Worm (Caenorhabditis elegans) whole organism, L1 larva: ENCODE measurements around the gene C17H11.5.
A peak's percentile ranks its signal among the peaks of the same experiment; 100 is the strongest.

ENCODE experiments used
- C04F5.9 ChIP-seq: sonication (generic microtip); optimal IDR thresholded peaks from 2 replicates; lab custom pipeline; 2016; ENCODE audit warnings: missing genetic modification characterization, missing compliant biosample characterization
- C16A3.4 ChIP-seq: fragments of 150-350 bp; optimal IDR thresholded peaks from 2 replicates; lab custom pipeline; 2014; ENCODE audit warnings: missing biosample characterization, missing genetic modification characterization
- C34B4.2 ChIP-seq: sonication (generic microtip); optimal IDR thresholded peaks from 2 replicates; lab custom pipeline; 2017; ENCODE audit warnings: mild to moderate bottlenecking, missing genetic modification characterization, missing compliant biosample characterization
- Y116A8C.19 ChIP-seq: sonication (generic microtip); optimal IDR thresholded peaks from 2 replicates; lab custom pipeline; 2016; ENCODE audit warnings: missing compliant biosample characterization, missing genetic modification characterization, borderline replicate concordance
- aha-1 ChIP-seq: fragments of 150-350 bp; optimal IDR thresholded peaks from 2 replicates; lab custom pipeline; 2014; ENCODE audit warnings: missing biosample characterization, missing genetic modification characterization
- alr-1 ChIP-seq: fragments of 200-800 bp; sonication (Bioruptor generic); optimal IDR thresholded peaks from 2 replicates; lab custom pipeline; 2018; ENCODE audit warnings: borderline replicate concordance, mild to moderate bottlenecking, missing genetic modification characterization, missing compliant biosample characterization
- aly-2 ChIP-seq: fragments of 150-350 bp; optimal IDR thresholded peaks from 2 replicates; lab custom pipeline; 2014; ENCODE audit warnings: missing biosample characterization, missing genetic modification characterization
- ceh-63 ChIP-seq: fragments of 200-800 bp; sonication (Bioruptor generic); optimal IDR thresholded peaks from 2 replicates; lab custom pipeline; 2018; ENCODE audit warnings: mild to moderate bottlenecking, missing genetic modification characterization, missing compliant biosample characterization
- ceh-82 ChIP-seq, 3 experiments: fragments of 150-350 bp in 1 of 3; sonication (generic microtip) in 2 of 3; optimal IDR thresholded peaks; 2 replicates each; lab custom pipeline; 2014 to 2017; ENCODE audit warnings: missing biosample characterization in 3 of 3, missing genetic modification characterization in 3 of 3
- ceh-88 ChIP-seq: fragments of 200-800 bp; sonication (Bioruptor generic); IDR thresholded peaks from 2 replicates; pipeline ENCODE4 v1.3.6; 2022; ENCODE audit warnings: missing genetic modification characterization, missing compliant biosample characterization
- ceh-90 ChIP-seq: sonication (generic microtip); optimal IDR thresholded peaks from 2 replicates; lab custom pipeline; 2016; ENCODE audit warnings: missing genetic modification characterization, missing compliant biosample characterization
- ces-1 ChIP-seq: fragments of 150-350 bp; optimal IDR thresholded peaks from 2 replicates; lab custom pipeline; 2014; ENCODE audit warnings: missing biosample characterization, missing genetic modification reagents, missing genetic modification characterization
- dpl-1 ChIP-seq, 3 experiments: fragments of 150-350 bp in 2 of 3; sonication (generic microtip) in 1 of 3; optimal IDR thresholded peaks; 2 replicates each; lab custom pipeline; 2014 to 2017; ENCODE audit warnings: missing biosample characterization in 3 of 3, missing genetic modification characterization in 3 of 3, missing genetic modification reagents in 3 of 3
- dsc-1 ChIP-seq: sonication (generic microtip); optimal IDR thresholded peaks from 2 replicates; lab custom pipeline; 2016; ENCODE audit warnings: mild to moderate bottlenecking, missing genetic modification characterization, missing compliant biosample characterization
- efl-3 ChIP-seq: fragments of 200-800 bp; sonication (Bioruptor generic); optimal IDR thresholded peaks from 2 replicates; lab custom pipeline; 2018; ENCODE audit warnings: mild to moderate bottlenecking, missing genetic modification characterization, missing compliant biosample characterization
- egl-13 ChIP-seq: sonication (generic microtip); optimal IDR thresholded peaks from 2 replicates; lab custom pipeline; 2016; ENCODE audit warnings: missing genotype, missing genetic modification reagents, missing genetic modification characterization, missing compliant biosample characterization
- fkh-10 ChIP-seq: sonication (generic microtip); optimal IDR thresholded peaks from 2 replicates; lab custom pipeline; 2017; ENCODE audit warnings: missing biosample characterization, missing genetic modification reagents, missing genetic modification characterization
- fkh-8 ChIP-seq: sonication (generic microtip); optimal IDR thresholded peaks from 2 replicates; lab custom pipeline; 2016; ENCODE audit warnings: mild to moderate bottlenecking, missing genetic modification characterization, missing compliant biosample characterization
- fos-1 ChIP-seq: fragments of 150-350 bp; optimal IDR thresholded peaks from 2 replicates; lab custom pipeline; 2014; ENCODE audit warnings: missing biosample characterization, missing genetic modification characterization
- hlh-4 ChIP-seq: sonication (generic microtip); optimal IDR thresholded peaks from 2 replicates; lab custom pipeline; 2016; ENCODE audit warnings: mild to moderate bottlenecking, missing genetic modification characterization, missing compliant biosample characterization
- jun-1 ChIP-seq: fragments of 150-350 bp; optimal IDR thresholded peaks from 2 replicates; lab custom pipeline; 2014; ENCODE audit warnings: missing biosample characterization, missing genetic modification reagents, missing genetic modification characterization
- lin-14 ChIP-seq: fragments of 200-800 bp; sonication (Bioruptor generic); optimal IDR thresholded peaks from 2 replicates; lab custom pipeline; 2018; ENCODE audit warnings: mild to moderate bottlenecking, missing genetic modification characterization, moderate library complexity, missing compliant biosample characterization
- lin-15B ChIP-seq: fragments of 150-350 bp; sonication (generic microtip); optimal IDR thresholded peaks from 3 replicates; lab custom pipeline; 2014; ENCODE audit warnings: missing biosample characterization, missing genetic modification characterization
- lin-35 ChIP-seq, 2 experiments: fragments of 150-350 bp; optimal IDR thresholded peaks; 2 replicates each; lab custom pipeline; 2014; ENCODE audit warnings: missing biosample characterization in 2 of 2, missing genetic modification characterization in 2 of 2, missing genetic modification reagents in 2 of 2
- lin-39 ChIP-seq: fragments of 150-350 bp; optimal IDR thresholded peaks from 2 replicates; lab custom pipeline; 2014; ENCODE audit warnings: missing biosample characterization, missing genetic modification reagents, missing genetic modification characterization
- lir-3 ChIP-seq: sonication (generic microtip); optimal IDR thresholded peaks from 2 replicates; lab custom pipeline; 2016; ENCODE audit warnings: mild to moderate bottlenecking, missing genetic modification characterization, moderate library complexity, missing compliant biosample characterization; ENCODE audit not compliant: poor library complexity
- lsy-2 ChIP-seq, 2 experiments: fragments of 150-350 bp; optimal IDR thresholded peaks; 2 replicates each; lab custom pipeline; 2014; ENCODE audit warnings: missing biosample characterization in 2 of 2, missing genetic modification characterization in 2 of 2
- mep-1 ChIP-seq: fragments of 150-350 bp; optimal IDR thresholded peaks from 2 replicates; lab custom pipeline; 2014; ENCODE audit warnings: missing biosample characterization, missing genetic modification characterization
- nhr-12 ChIP-seq: sonication (generic microtip); optimal IDR thresholded peaks from 2 replicates; lab custom pipeline; 2017; ENCODE audit warnings: missing biosample characterization, missing genetic modification characterization
- nhr-19 ChIP-seq: fragments of 200-800 bp; sonication (Bioruptor generic); conservative IDR thresholded peaks from 2 replicates; pipeline ENCODE4 v1.3.6; 2022; ENCODE audit warnings: missing genetic modification characterization, missing compliant biosample characterization
- nhr-237 ChIP-seq: fragments of 150-350 bp; optimal IDR thresholded peaks from 2 replicates; lab custom pipeline; 2014; ENCODE audit warnings: missing biosample characterization, missing genetic modification characterization
- nhr-47 ChIP-seq: sonication (generic microtip); optimal IDR thresholded peaks from 2 replicates; lab custom pipeline; 2016; ENCODE audit warnings: mild to moderate bottlenecking, missing genetic modification characterization, moderate library complexity, missing compliant biosample characterization
- nhr-71 ChIP-seq: sonication (generic microtip); optimal IDR thresholded peaks from 2 replicates; lab custom pipeline; 2016; ENCODE audit warnings: mild to moderate bottlenecking, missing genetic modification characterization, moderate library complexity, missing compliant biosample characterization
- nhr-76 ChIP-seq: sonication (generic microtip); optimal IDR thresholded peaks from 2 replicates; lab custom pipeline; 2017; ENCODE audit warnings: missing biosample characterization, missing genetic modification characterization
- nhr-90 ChIP-seq: sonication (generic microtip); optimal IDR thresholded peaks from 2 replicates; lab custom pipeline; 2016; ENCODE audit warnings: mild to moderate bottlenecking, missing genetic modification characterization, missing compliant biosample characterization; ENCODE audit not compliant: poor library complexity
- pag-3 ChIP-seq: sonication (generic microtip); optimal IDR thresholded peaks from 2 replicates; lab custom pipeline; 2017; ENCODE audit warnings: missing genetic modification characterization, mild to moderate bottlenecking, missing compliant biosample characterization, antibody characterized with exemption, borderline replicate concordance; ENCODE audit not compliant: insufficient read depth
- pax-3 ChIP-seq: fragments of 200-800 bp; sonication (Bioruptor generic); optimal IDR thresholded peaks from 2 replicates; lab custom pipeline; 2018; ENCODE audit warnings: mild to moderate bottlenecking, missing genetic modification characterization, moderate library complexity, missing compliant biosample characterization
- rnt-1 ChIP-seq: sonication (generic microtip); optimal IDR thresholded peaks from 2 replicates; lab custom pipeline; 2016; ENCODE audit warnings: mild to moderate bottlenecking, missing genetic modification characterization, moderate library complexity, missing compliant biosample characterization
- snu-23 ChIP-seq: sonication (generic microtip); optimal IDR thresholded peaks from 2 replicates; lab custom pipeline; 2016; ENCODE audit warnings: missing genetic modification characterization, missing compliant biosample characterization
- sox-4 ChIP-seq: sonication (generic microtip); optimal IDR thresholded peaks from 2 replicates; lab custom pipeline; 2016; ENCODE audit warnings: missing genetic modification characterization, missing compliant biosample characterization
- sptf-1 ChIP-seq: fragments of 150-350 bp; optimal IDR thresholded peaks from 2 replicates; lab custom pipeline; 2014; ENCODE audit warnings: missing biosample characterization, missing genetic modification characterization
- unc-130 ChIP-seq: fragments of 150-350 bp; optimal IDR thresholded peaks from 2 replicates; lab custom pipeline; 2017; ENCODE audit warnings: missing biosample characterization, missing genetic modification characterization, inconsistent platforms
- unc-30 ChIP-seq: sonication (generic microtip); optimal IDR thresholded peaks from 2 replicates; lab custom pipeline; 2017; ENCODE audit warnings: missing biosample characterization, missing genetic modification characterization
- unc-62 ChIP-seq: fragments of 150-350 bp; optimal IDR thresholded peaks from 2 replicates; lab custom pipeline; 2014; ENCODE audit warnings: missing biosample characterization, missing genetic modification reagents, missing genetic modification characterization
- unc-86 ChIP-seq: sonication (generic microtip); optimal IDR thresholded peaks from 2 replicates; lab custom pipeline; 2016; ENCODE audit warnings: missing genetic modification characterization, missing compliant biosample characterization
- unc-98 ChIP-seq: fragments of 200-800 bp; sonication (Bioruptor generic); IDR thresholded peaks from 2 replicates; pipeline ENCODE4 v1.3.6; 2022; ENCODE audit warnings: missing genetic modification characterization, missing compliant biosample characterization
- vab-15 ChIP-seq: sonication (generic microtip); optimal IDR thresholded peaks from 2 replicates; lab custom pipeline; 2017; ENCODE audit warnings: missing genotype, mild to moderate bottlenecking, missing genetic modification characterization, missing compliant biosample characterization
- zag-1 ChIP-seq: fragments of 150-350 bp; optimal IDR thresholded peaks from 2 replicates; lab custom pipeline; 2014; ENCODE audit warnings: missing biosample characterization, missing genetic modification characterization
- ztf-11 ChIP-seq, 2 experiments: sonication (generic microtip); optimal IDR thresholded peaks; 2 replicates each; lab custom pipeline; 2016 to 2017; ENCODE audit warnings: missing genetic modification characterization in 2 of 2, missing biosample characterization in 1 of 2, missing compliant biosample characterization in 1 of 2

C17H11.5 gene

ce11 chrX:8169534-8169933, 15.4 kb downstream of the C17H11.5 start, which contains the start of gene C17H11.2 (continued):
- TF ChIP-seq ceh-82 (tag; optimal IDR thresholded peaks at IDR 0.05; lab: Kevin White, UChicago) (peak in 1 of 3 experiments; percentile 2), jun-1 (tag; lab: Kevin White, UChicago) (no peak), lin-39 (tag; lab: Kevin White, UChicago) (no peak), C34B4.2 (no peak), nhr-237 (tag; lab: Kevin White, UChicago) (no peak), aly-2 (no peak), ceh-63 (GFP tag; lab: Kevin White, UChicago) (no peak), snu-23 (GFP tag; lab: Kevin White, UChicago) (peak; percentile 38), lsy-2 (tag; optimal IDR thresholded peaks at IDR 0.05; lab: Kevin White, UChicago) (peak in 1 of 2 experiments; percentile 51), sox-4 (tag; lab: Kevin White, UChicago) (no peak), alr-1 (tag; lab: Kevin White, UChicago) (no peak), egl-13 (tag; lab: Kevin White, UChicago) (no peak), zag-1 (tag; lab: Kevin White, UChicago) (no peak), unc-86 (tag; lab: Kevin White, UChicago) (no peak)
- TF ChIP-seq, all 84 proteins: peak for 10

- TF ChIP-seq lin-35 (GFP tag; optimal IDR thresholded peaks at IDR 0.05; lab: Kevin White, UChicago) (peak in 1 of 2 experiments; percentile 27), unc-86 (tag; lab: Kevin White, UChicago) (peak; percentile 30), nhr-90 (tag; lab: Kevin White, UChicago) (no peak), ztf-11 (tag; optimal IDR thresholded peaks at IDR 0.05; lab: Kevin White, UChicago) (peak in 1 of 2 experiments; percentile 24), fos-1 (no peak), sptf-1 (no peak), unc-62 (no peak), ceh-90 (tag; lab: Kevin White, UChicago) (no peak), vab-15 (tag; lab: Kevin White, UChicago) (no peak), C16A3.4 (tag; lab: Kevin White, UChicago) (no peak), nhr-12 (tag; lab: Kevin White, UChicago) (no peak), nhr-19 (GFP tag; lab: Robert Waterston, UW) (peak; percentile 29; the same call in 1 of the 2 replicates), aha-1 (tag; lab: Kevin White, UChicago) (no peak), ces-1 (no peak), hlh-4 (tag; lab: Kevin White, UChicago) (no peak), mep-1 (no peak), dpl-1 (GFP tag; optimal IDR thresholded peaks at IDR 0.05; lab: Kevin White, UChicago) (peak in 1 of 3 experiments; percentile 24), dsc-1 (peak; percentile 39), aly-2 (no peak), zag-1 (tag; lab: Kevin White, UChicago) (no peak), unc-98 (no peak), lin-15B (no peak), C04F5.9 (tag; lab: Kevin White, UChicago) (no peak), lin-39 (tag; lab: Kevin White, UChicago) (no peak), unc-30 (no peak), nhr-47 (tag; lab: Kevin White, UChicago) (peak; percentile 67), fkh-8 (peak; percentile 93), sox-4 (tag; lab: Kevin White, UChicago) (peak; percentile 59), snu-23 (GFP tag; lab: Kevin White, UChicago) (peak; percentile 15), nhr-71 (tag; lab: Kevin White, UChicago) (peak; percentile 39), alr-1 (tag; lab: Kevin White, UChicago) (no peak), lir-3 (tag; lab: Kevin White, UChicago) (no peak), efl-3 (GFP tag; lab: Kevin White, UChicago) (no peak), nhr-76 (no peak), ceh-88 (GFP tag; lab: Robert Waterston, UW) (0 out of 2 replicates have a peak, but pooled peaks have one; percentile 37), Y116A8C.19 (tag; lab: Kevin White, UChicago) (no peak), pax-3 (no peak), lin-14 (GFP tag; lab: Kevin White, UChicago) (peak; percentile 88), pag-3 (no peak), fkh-10 (GFP tag; lab: Kevin White, UChicago) (peak; percentile 62), nhr-237 (tag; lab: Kevin White, UChicago) (no peak), rnt-1 (tag; lab: Kevin White, UChicago) (no peak), unc-130 (tag; lab: Kevin White, UChicago) (no peak)
Observed at ce11 chrX:8163555-8163954, 21.4 kb downstream of the C17H11.5 start.
